Worm (Caenorhabditis elegans) whole organism, early embryonic: ENCODE results near the gene bckd-1A.

ENCODE experiments used
- B0310.2 ChIP-seq: sonication (generic microtip); optimal IDR thresholded peaks from 2 replicates; lab custom pipeline; 2016; ENCODE audit warnings: mild to moderate bottlenecking, missing genetic modification characterization, missing compliant biosample characterization
- aly-1 ChIP-seq: sonication (generic microtip); optimal IDR thresholded peaks from 2 replicates; lab custom pipeline; 2016; ENCODE audit warnings: missing genetic modification characterization, missing compliant biosample characterization
- ama-1 ChIP-seq: fragments of 150-350 bp; optimal IDR thresholded peaks from 2 replicates; lab custom pipeline; 2014
- ets-7 ChIP-seq: sonication (generic microtip); optimal IDR thresholded peaks from 2 replicates; lab custom pipeline; 2016; ENCODE audit warnings: missing genotype, missing genetic modification characterization, missing compliant biosample characterization
- flt-1 ChIP-seq: fragments of 200-800 bp; sonication (Bioruptor generic); IDR thresholded peaks from 2 replicates; pipeline ENCODE4 v1.3.6; 2022; ENCODE audit warnings: missing genetic modification characterization, missing compliant biosample characterization
- hnd-1 ChIP-seq: sonication (generic microtip); optimal IDR thresholded peaks from 2 replicates; lab custom pipeline; 2016; ENCODE audit warnings: missing genetic modification characterization, missing compliant biosample characterization
- scrt-1 ChIP-seq: fragments of 200-800 bp; sonication (Bioruptor generic); IDR thresholded peaks from 2 replicates; pipeline ENCODE4 v1.3.6; 2022; ENCODE audit warnings: missing genetic modification characterization, missing compliant biosample characterization
- sea-1 ChIP-seq: fragments of 200-800 bp; sonication (Bioruptor generic); conservative IDR thresholded peaks from 2 replicates; pipeline ENCODE4 v1.3.6; 2022; ENCODE audit warnings: missing genetic modification characterization, missing compliant biosample characterization

DNA sequence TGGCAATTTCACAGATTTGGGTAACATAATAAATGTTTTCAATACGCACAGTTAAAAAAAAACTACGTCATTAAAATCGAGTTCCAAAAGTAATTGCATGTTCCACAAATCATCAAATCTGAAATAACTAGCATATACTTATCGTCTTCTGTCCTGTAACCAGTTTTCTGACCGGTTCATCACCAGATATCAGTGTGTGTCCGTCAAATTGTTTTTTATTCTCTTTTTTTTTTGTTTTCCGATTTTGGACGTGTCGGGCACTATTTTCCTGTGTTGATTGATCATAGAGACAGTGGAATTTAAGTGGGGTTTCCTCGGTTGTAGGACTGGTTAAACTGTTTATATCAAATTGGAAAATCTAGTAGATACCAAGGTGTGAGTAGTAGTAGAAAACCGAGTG, 41.6 kb upstream of the bckd-1A start:
- no peak for TF ChIP-seq hnd-1 (tag; lab: Kevin White, UChicago)
- TF ChIP-seq ama-1 (lab: Kevin White, UChicago), result no peak
- no peak for TF ChIP-seq flt-1
- no peak for TF ChIP-seq scrt-1 (GFP tag; lab: Robert Waterston, UW)
- no peak for TF ChIP-seq B0310.2 (tag; lab: Kevin White, UChicago)
- no peak for TF ChIP-seq aly-1 (tag; lab: Kevin White, UChicago)
- no peak for TF ChIP-seq sea-1 (GFP tag; lab: Robert Waterston, UW)
- no peak for TF ChIP-seq ets-7 (tag; lab: Kevin White, UChicago)
